Worm (Caenorhabditis elegans) whole organism, young adult: ENCODE measurements around the gene F57G9.3.

Experiments
- B0019.2 ChIP-seq: fragments of 200-800 bp; sonication (Bioruptor generic); conservative IDR thresholded peaks from 2 replicates; pipeline ENCODE4 v1.3.6; 2022; ENCODE audit warnings: missing genetic modification reagents, missing genetic modification characterization, missing compliant biosample characterization
- B0035.1 ChIP-seq: sonication (generic microtip); optimal IDR thresholded peaks from 2 replicates; lab custom pipeline; 2016; ENCODE audit warnings: missing genetic modification characterization, mild to moderate bottlenecking, missing compliant biosample characterization, missing genotype, missing genetic modification reagents
- C06A6.2 ChIP-seq: fragments of 200-800 bp; sonication (Bioruptor generic); conservative IDR thresholded peaks from 2 replicates; pipeline ENCODE4 v1.3.6; 2022; ENCODE audit warnings: missing genetic modification characterization, missing compliant biosample characterization
- C17E4.6 ChIP-seq: fragments of 200-800 bp; sonication (Bioruptor generic); IDR thresholded peaks from 2 replicates; pipeline ENCODE4 v1.3.6; 2022; ENCODE audit warnings: missing genetic modification reagents, missing genetic modification characterization, missing compliant biosample characterization
- F10E7.11 ChIP-seq: sonication (generic microtip); optimal IDR thresholded peaks from 2 replicates; lab custom pipeline; 2017; ENCODE audit warnings: mild to moderate bottlenecking, missing genetic modification characterization, moderate library complexity, missing compliant biosample characterization
- F37B4.10 ChIP-seq: fragments of 200-800 bp; sonication (Bioruptor generic); IDR thresholded peaks from 2 replicates; pipeline ENCODE4 v1.3.6; 2022; ENCODE audit warnings: missing genetic modification characterization, missing compliant biosample characterization
- F52B5.7 ChIP-seq: sonication (generic microtip); optimal IDR thresholded peaks from 2 replicates; lab custom pipeline; 2016; ENCODE audit warnings: mild to moderate bottlenecking, missing genetic modification characterization, missing compliant biosample characterization
- K12H6.12 ChIP-seq: fragments of 200-800 bp; sonication (Bioruptor generic); optimal IDR thresholded peaks from 2 replicates; lab custom pipeline; 2018; ENCODE audit warnings: mild to moderate bottlenecking, missing genetic modification characterization, missing compliant biosample characterization
- T07F8.4 ChIP-seq: sonication (generic microtip); optimal IDR thresholded peaks from 2 replicates; lab custom pipeline; 2016; ENCODE audit warnings: mild to moderate bottlenecking, missing genetic modification characterization, moderate library complexity, missing compliant biosample characterization
- Y56A3A.18 ChIP-seq: fragments of 200-800 bp; sonication (Bioruptor generic); IDR thresholded peaks from 2 replicates; pipeline ENCODE4 v1.3.6; 2022; ENCODE audit warnings: missing genetic modification reagents, missing genetic modification characterization, missing compliant biosample characterization
- Y67H2A.10 ChIP-seq: fragments of 200-800 bp; sonication (Bioruptor generic); conservative IDR thresholded peaks from 2 replicates; pipeline ENCODE4 v1.3.6; 2022; ENCODE audit warnings: missing genetic modification reagents, missing genetic modification characterization, missing compliant biosample characterization
- ZK185.1 ChIP-seq: sonication (generic microtip); optimal IDR thresholded peaks from 2 replicates; lab custom pipeline; 2016; ENCODE audit warnings: mild to moderate bottlenecking, missing genetic modification characterization, missing compliant biosample characterization; ENCODE audit not compliant: poor library complexity, severe bottlenecking
- akir-1 ChIP-seq: fragments of 200-800 bp; sonication (Bioruptor generic); optimal IDR thresholded peaks from 2 replicates; lab custom pipeline; 2018; ENCODE audit warnings: mild to moderate bottlenecking, missing genetic modification characterization, moderate library complexity, missing compliant biosample characterization
- ama-1 ChIP-seq, 3 experiments: fragments of 150-350 bp in 1 of 3; sonication (generic microtip) in 2 of 3; optimal IDR thresholded peaks; 2 replicates each; lab custom pipeline; 2014 to 2018; ENCODE audit warnings: missing biosample characterization in 2 of 3, missing genetic modification characterization in 2 of 3, missing genetic modification reagents in 2 of 3
- attf-6 ChIP-seq: fragments of 200-800 bp; sonication (Bioruptor generic); IDR thresholded peaks from 2 replicates; pipeline ENCODE4 v1.3.6; 2022; ENCODE audit warnings: missing genetic modification reagents, missing genetic modification characterization, missing compliant biosample characterization
- bed-2 ChIP-seq: fragments of 200-800 bp; sonication (Bioruptor generic); IDR thresholded peaks from 2 replicates; pipeline ENCODE4 v1.3.6; 2022; ENCODE audit warnings: missing genetic modification reagents, missing genetic modification characterization, missing compliant biosample characterization
- ceh-100 ChIP-seq: fragments of 200-800 bp; sonication (Bioruptor generic); IDR thresholded peaks from 2 replicates; pipeline ENCODE4 v1.3.6; 2022; ENCODE audit warnings: missing genetic modification reagents, missing genetic modification characterization, missing compliant biosample characterization
- chd-7 ChIP-seq: sonication (generic microtip); optimal IDR thresholded peaks from 2 replicates; lab custom pipeline; 2016; ENCODE audit warnings: mild to moderate bottlenecking, missing genetic modification characterization, moderate library complexity, missing compliant biosample characterization
- die-1 ChIP-seq: sonication (generic microtip); optimal IDR thresholded peaks from 2 replicates; lab custom pipeline; 2016; ENCODE audit warnings: missing genotype, mild to moderate bottlenecking, missing genetic modification characterization, missing compliant biosample characterization
- dpl-1 ChIP-seq: fragments of 150-350 bp; optimal IDR thresholded peaks from 2 replicates; lab custom pipeline; 2014; ENCODE audit warnings: missing biosample characterization, missing genetic modification reagents, missing genetic modification characterization
- egl-18 ChIP-seq: fragments of 200-800 bp; sonication (Bioruptor generic); IDR thresholded peaks from 2 replicates; pipeline ENCODE4 v1.3.6; 2022; ENCODE audit warnings: missing genetic modification reagents, missing genetic modification characterization, missing compliant biosample characterization
- egl-44 ChIP-seq: fragments of 200-800 bp; sonication (Bioruptor generic); IDR thresholded peaks from 2 replicates; pipeline ENCODE4 v1.3.6; 2022; ENCODE audit warnings: missing genetic modification reagents, missing genetic modification characterization, missing compliant biosample characterization
- egrh-3 ChIP-seq: fragments of 200-800 bp; sonication (Bioruptor generic); IDR thresholded peaks from 2 replicates; pipeline ENCODE4 v1.3.6; 2022; ENCODE audit warnings: missing genetic modification reagents, missing genetic modification characterization, missing compliant biosample characterization
- hlh-26 ChIP-seq: fragments of 200-800 bp; sonication (Bioruptor generic); conservative IDR thresholded peaks from 2 replicates; pipeline ENCODE4 v1.3.6; 2022; ENCODE audit warnings: missing genetic modification reagents, missing genetic modification characterization, missing compliant biosample characterization
- hrde-1 ChIP-seq: sonication (generic microtip); optimal IDR thresholded peaks from 2 replicates; lab custom pipeline; 2016; ENCODE audit warnings: missing genetic modification characterization, mild to moderate bottlenecking, missing compliant biosample characterization, moderate library complexity, missing genotype, missing genetic modification reagents, borderline replicate concordance
- hsf-1 ChIP-seq: fragments of 200-800 bp; sonication (Bioruptor generic); IDR thresholded peaks from 2 replicates; pipeline ENCODE4 v1.3.6; 2022; ENCODE audit warnings: missing genetic modification reagents, missing genetic modification characterization, missing compliant biosample characterization
- lin-26 ChIP-seq: fragments of 200-800 bp; sonication (Bioruptor generic); IDR thresholded peaks from 2 replicates; pipeline ENCODE4 v1.3.6; 2022; ENCODE audit warnings: missing genetic modification reagents, missing genetic modification characterization, missing compliant biosample characterization
- lin-40 ChIP-seq: sonication (generic microtip); optimal IDR thresholded peaks from 2 replicates; lab custom pipeline; 2016; ENCODE audit warnings: missing genetic modification characterization, mild to moderate bottlenecking, missing compliant biosample characterization, missing genotype, missing genetic modification reagents
- madf-3 ChIP-seq: fragments of 200-800 bp; sonication (Bioruptor generic); IDR thresholded peaks from 2 replicates; pipeline ENCODE4 v1.3.6; 2022; ENCODE audit warnings: missing genetic modification reagents, missing genetic modification characterization, missing compliant biosample characterization
- madf-8 ChIP-seq: fragments of 200-800 bp; sonication (Bioruptor generic); conservative IDR thresholded peaks from 2 replicates; pipeline ENCODE4 v1.3.6; 2022; ENCODE audit warnings: missing genetic modification reagents, missing genetic modification characterization, missing compliant biosample characterization
- mel-28 ChIP-seq: sonication (generic microtip); optimal IDR thresholded peaks from 2 replicates; lab custom pipeline; 2016; ENCODE audit warnings: borderline replicate concordance, mild to moderate bottlenecking, missing genetic modification characterization, missing compliant biosample characterization
- mxl-1 ChIP-seq: sonication (generic microtip); optimal IDR thresholded peaks from 2 replicates; lab custom pipeline; 2016; ENCODE audit warnings: missing genetic modification characterization, missing compliant biosample characterization
- nhr-120 ChIP-seq: fragments of 200-800 bp; sonication (Bioruptor generic); IDR thresholded peaks from 2 replicates; pipeline ENCODE4 v1.3.6; 2022; ENCODE audit warnings: missing genetic modification characterization, missing compliant biosample characterization
- nhr-27 ChIP-seq: fragments of 200-800 bp; sonication (Bioruptor generic); optimal IDR thresholded peaks from 2 replicates; lab custom pipeline; 2018; ENCODE audit warnings: mild to moderate bottlenecking, missing genetic modification characterization, moderate library complexity, missing compliant biosample characterization
- repo-1 ChIP-seq: sonication (generic microtip); optimal IDR thresholded peaks from 2 replicates; lab custom pipeline; 2017; ENCODE audit warnings: mild to moderate bottlenecking, missing genetic modification characterization, missing compliant biosample characterization
- snpc-3.4 ChIP-seq: sonication (generic microtip); optimal IDR thresholded peaks from 2 replicates; lab custom pipeline; 2017; ENCODE audit warnings: missing genetic modification characterization, mild to moderate bottlenecking, missing compliant biosample characterization, antibody characterized with exemption, moderate library complexity, missing genotype, missing genetic modification reagents
- tlf-1 ChIP-seq: fragments of 200-800 bp; sonication (Bioruptor generic); optimal IDR thresholded peaks from 2 replicates; lab custom pipeline; 2018; ENCODE audit warnings: mild to moderate bottlenecking, missing genetic modification characterization, missing compliant biosample characterization
- xnd-1 ChIP-seq: sonication (generic microtip); optimal IDR thresholded peaks from 2 replicates; lab custom pipeline; 2016; ENCODE audit warnings: missing genotype, missing genetic modification reagents, missing genetic modification characterization, missing compliant biosample characterization
- ztf-18 ChIP-seq: sonication (generic microtip); optimal IDR thresholded peaks from 2 replicates; lab custom pipeline; 2016; ENCODE audit warnings: missing genotype, mild to moderate bottlenecking, missing genetic modification characterization, missing compliant biosample characterization
- ztf-26 ChIP-seq: sonication (generic microtip); optimal IDR thresholded peaks from 2 replicates; lab custom pipeline; 2017; ENCODE audit warnings: missing genetic modification characterization, missing compliant biosample characterization
- ztf-6 ChIP-seq: fragments of 200-800 bp; sonication (Bioruptor generic); IDR thresholded peaks from 2 replicates; pipeline ENCODE4 v1.3.6; 2022; ENCODE audit warnings: missing genetic modification reagents, missing genetic modification characterization, missing compliant biosample characterization

F57G9.3 gene

DNA sequence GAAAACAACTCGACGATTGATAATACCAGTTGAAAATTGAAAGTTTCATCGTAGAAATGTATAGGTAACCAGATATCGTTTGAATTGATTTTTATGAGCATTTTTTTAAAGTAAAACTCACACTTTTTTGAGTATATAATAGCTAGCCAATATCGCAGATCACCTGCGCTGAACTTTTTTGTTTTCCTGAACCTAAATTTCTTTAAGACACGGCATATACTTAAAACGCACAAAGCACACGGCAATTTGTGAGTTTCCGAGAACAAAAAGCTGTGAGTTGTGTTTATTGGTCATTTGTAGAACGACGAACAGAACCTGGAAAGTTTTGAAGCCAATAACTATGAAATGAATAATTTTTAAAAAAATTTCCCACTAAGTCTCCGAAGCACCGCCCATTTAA, 8.2 kb downstream of the F57G9.3 start, which contains the start of gene sre-29:
Gene sre-29 (minus strand): TSS at position 101 of the 400 bp plus-strand sequence.
- TF ChIP-seq attf-6 (no peak), ceh-100 (GFP tag; lab: Robert Waterston, UW) (no peak), madf-3 (GFP tag; lab: Robert Waterston, UW) (no peak), dpl-1 (no peak), die-1 (tag; lab: Kevin White, UChicago) (no peak), C17E4.6 (no peak), tlf-1 (GFP tag; lab: Kevin White, UChicago) (no peak), B0019.2 (no peak)

DNA sequence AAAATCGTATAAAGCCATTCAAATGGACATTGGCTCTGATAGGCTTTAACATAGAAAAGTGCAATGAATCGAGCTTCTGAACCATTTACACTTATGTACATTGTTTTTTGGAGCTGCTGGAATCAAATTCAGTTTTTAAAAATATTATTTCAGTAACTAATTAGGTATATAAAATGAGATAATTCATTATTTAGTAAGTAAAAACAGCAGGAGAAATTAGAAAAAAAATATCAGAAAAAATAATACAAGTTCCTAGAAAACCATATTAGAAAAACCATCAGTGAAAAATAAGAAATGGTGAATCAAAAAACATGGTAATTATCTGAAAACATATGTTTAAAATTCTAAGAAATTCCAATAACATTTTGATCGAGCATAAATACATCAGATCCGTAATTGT, 12.4 kb downstream of the F57G9.3 start, which contains the start of gene F57G9.7:
Gene F57G9.7 (minus strand): TSS at position 101 of the 400 bp plus-strand sequence.
- TF ChIP-seq ztf-26 (tag; lab: Kevin White, UChicago), result no peak
- no peak for TF ChIP-seq hsf-1 (GFP tag; lab: Robert Waterston, UW)

DNA sequence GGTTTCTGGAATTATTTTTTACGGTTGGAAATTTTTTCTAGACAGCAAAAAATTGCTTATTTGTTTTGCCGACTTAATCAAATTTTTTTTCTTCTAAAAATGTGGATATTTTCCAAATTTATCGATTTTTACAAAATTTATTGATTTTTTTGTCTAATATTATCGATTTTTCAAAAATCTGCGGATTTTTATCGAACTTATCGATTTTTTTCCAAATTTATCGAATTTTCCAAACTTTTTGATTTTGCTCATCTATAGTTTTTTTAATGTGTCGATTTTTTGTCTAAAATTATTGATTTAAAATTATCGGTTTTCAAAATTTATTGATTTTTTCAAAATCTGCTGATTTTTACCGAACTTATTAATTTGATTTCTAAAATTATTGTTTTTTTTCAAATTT, 15.9 kb downstream of the F57G9.3 start:
- TF ChIP-seq tlf-1 (GFP tag; lab: Kevin White, UChicago) (no peak), F37B4.10 (GFP tag; lab: Robert Waterston, UW) (no peak), mel-28 (tag; lab: Kevin White, UChicago) (no peak), egl-44 (GFP tag; lab: Robert Waterston, UW) (no peak), egl-18 (GFP tag; lab: Robert Waterston, UW) (no peak), nhr-27 (no peak), Y56A3A.18 (GFP tag; lab: Robert Waterston, UW) (no peak), ama-1 (optimal IDR thresholded peaks at IDR 0.05; lab: Kevin White, UChicago) (no peak), ama-1 (GFP tag; optimal IDR thresholded peaks at IDR 0.05; lab: Kevin White, UChicago) (no peak), C06A6.2 (GFP tag; lab: Robert Waterston, UW) (no peak), repo-1 (tag; lab: Kevin White, UChicago) (no peak), ztf-18 (no peak)

DNA sequence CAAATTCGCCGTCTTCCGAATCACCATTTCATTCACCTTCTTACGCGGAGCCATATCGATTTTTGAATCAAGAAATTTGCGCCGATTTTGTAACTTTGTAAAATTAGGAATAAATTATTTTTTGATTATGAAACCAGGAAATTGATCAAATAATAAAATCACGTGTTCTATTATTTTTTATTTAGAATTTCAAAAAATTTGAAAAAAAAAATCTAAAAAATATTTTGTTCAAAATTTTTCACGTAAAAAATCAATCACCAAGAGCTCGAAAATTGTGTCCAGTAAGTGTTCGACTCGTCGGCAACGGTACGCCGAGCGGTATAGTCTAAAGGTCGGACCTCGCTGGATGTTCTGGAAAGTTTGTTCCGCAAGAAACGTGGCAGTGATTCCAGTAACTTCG, 16.3 kb downstream of the F57G9.3 start, which contains the start of gene Y57A10B.7:
Gene Y57A10B.7 (minus strand): TSS at position 101 of the 400 bp plus-strand sequence.
- TF ChIP-seq hrde-1 (tag; lab: Kevin White, UChicago) (no peak), bed-2 (GFP tag; lab: Robert Waterston, UW) (no peak), xnd-1 (no peak), F52B5.7 (tag; lab: Kevin White, UChicago) (no peak), K12H6.12 (tag; lab: Kevin White, UChicago) (no peak), egrh-3 (GFP tag; lab: Robert Waterston, UW) (no peak), egl-44 (GFP tag; lab: Robert Waterston, UW) (no peak), lin-26 (GFP tag; lab: Robert Waterston, UW) (no peak), madf-8 (GFP tag; lab: Robert Waterston, UW) (no peak), ZK185.1 (tag; lab: Kevin White, UChicago) (no peak), T07F8.4 (tag; lab: Kevin White, UChicago) (no peak), ztf-6 (no peak)

DNA sequence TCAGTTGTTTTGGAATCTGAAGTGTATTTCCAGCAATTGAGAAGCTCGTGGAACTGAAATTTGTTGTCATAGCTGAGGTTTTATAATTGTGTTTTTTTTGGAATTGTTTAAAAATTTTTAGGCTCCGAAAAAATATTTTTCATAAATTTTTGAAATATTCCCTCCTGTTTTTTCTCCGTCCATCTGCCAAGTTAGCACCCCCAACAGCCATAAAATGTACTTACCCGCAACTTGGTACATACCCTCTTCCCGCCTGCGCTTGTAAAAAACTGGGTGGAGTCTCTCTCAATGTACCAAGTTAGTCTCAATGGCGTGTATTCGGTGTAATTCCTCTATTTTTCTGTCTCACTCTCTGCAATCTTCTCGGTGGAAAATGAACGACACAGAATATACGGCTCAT, 20.2 kb downstream of the F57G9.3 start, which contains the start of gene Y57A10B.6:
Gene Y57A10B.6 (plus strand): TSS at position 301 of the 400 bp plus-strand sequence.
- TF ChIP-seq F10E7.11 (tag; lab: Kevin White, UChicago), result no peak
- no peak for TF ChIP-seq B0035.1 (tag; lab: Kevin White, UChicago)
- TF ChIP-seq nhr-120, result no peak
- no peak for TF ChIP-seq B0019.2
- TF ChIP-seq akir-1 (GFP tag; lab: Kevin White, UChicago), result no peak
- no peak for TF ChIP-seq hrde-1 (tag; lab: Kevin White, UChicago)
- TF ChIP-seq bed-2 (GFP tag; lab: Robert Waterston, UW), result no peak
- TF ChIP-seq mxl-1 (tag; lab: Kevin White, UChicago), result no peak
- no peak for TF ChIP-seq Y67H2A.10
- no peak for TF ChIP-seq hlh-26 (GFP tag; lab: Robert Waterston, UW)
- TF ChIP-seq K12H6.12 (tag; lab: Kevin White, UChicago), result no peak
- no peak for TF ChIP-seq lin-40 (tag; lab: Kevin White, UChicago)
- no peak for TF ChIP-seq snpc-3.4 (tag; lab: Kevin White, UChicago)
- TF ChIP-seq T07F8.4 (tag; lab: Kevin White, UChicago), result no peak
- no peak for TF ChIP-seq chd-7
- TF ChIP-seq lin-26 (GFP tag; lab: Robert Waterston, UW), result no peak
- no peak for TF ChIP-seq F37B4.10 (GFP tag; lab: Robert Waterston, UW)
